Worm (Caenorhabditis elegans): ENCODE data around the gene B0457.4.

DNA sequence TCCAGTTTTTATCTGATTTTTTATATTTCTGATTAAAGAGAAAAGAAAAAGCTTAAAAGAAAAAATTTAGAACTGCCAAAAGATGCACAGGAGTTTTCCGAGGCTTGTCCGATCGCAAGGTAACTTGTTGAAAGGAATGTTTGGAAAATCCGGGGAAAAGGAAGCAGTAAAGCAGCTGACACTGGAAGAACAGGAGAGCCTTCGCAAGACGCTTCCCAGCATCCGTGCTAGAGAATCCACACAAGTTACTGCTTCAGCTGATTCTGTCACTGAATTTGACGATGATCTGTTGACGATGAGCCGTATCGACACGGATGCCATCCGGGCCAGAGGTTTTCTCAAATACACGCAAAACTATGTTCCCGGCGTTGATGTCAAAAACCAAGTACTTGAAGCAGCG, 17.9 kb upstream of the B0457.4 start, which contains the start of gene mrpl-50:
- TF ChIP-seq ets-4 (GFP tag; optimal IDR thresholded peaks at IDR 0.05) (no peak), hsf-1 (GFP tag; IDR thresholded peaks at IDR 0.05) (0 out of 2 replicates have a peak, but pooled peaks have one; percentile 21), madf-3 (GFP tag; IDR thresholded peaks at IDR 0.05) (peak; percentile 71), nfyb-1 (GFP tag; IDR thresholded peaks at IDR 0.05) (0 out of 2 replicates have a peak, but pooled peaks have one; percentile 42), tbp1 (GFP tag; optimal IDR thresholded peaks at IDR 0.05) (no peak), ztf-6 (GFP tag; IDR thresholded peaks at IDR 0.05) (no peak), F52B5.7 (tag; optimal IDR thresholded peaks at IDR 0.05) (peak; percentile 13), Y79H2A.3 (GFP tag; conservative IDR thresholded peaks at IDR 0.05) (no peak), dpff-1 (tag; optimal IDR thresholded peaks at IDR 0.05) (peak; percentile 20), ama-1 (optimal IDR thresholded peaks at IDR 0.05) (no peak), ama-1 (GFP tag; optimal IDR thresholded peaks at IDR 0.05) (peak in 1 of 2 experiments; percentile 30), snpc-1.1 (tag; optimal IDR thresholded peaks at IDR 0.05; ENCODE audit: insufficient read depth) (peak; percentile 33), sptf-2 (GFP tag; optimal IDR thresholded peaks at IDR 0.05) (no peak)
